Fruit fly (Drosophila melanogaster): ENCODE results near the gene RabGGTa.
A peak's percentile ranks its signal among the peaks of the same experiment; 100 is the strongest.

Gene RabGGTa

dm6 chr3R:5100323-5101055 is 27.4 kb upstream of the RabGGTa start (continued):
- TF ChIP-seq Rel (GFP tag; optimal IDR thresholded peaks at IDR 0.05) (peak; percentile 55), Rel (tag; optimal IDR thresholded peaks at IDR 0.05) (no peak), Vsx2 (GFP tag; optimal IDR thresholded peaks at IDR 0.05; ENCODE audit: partially characterized antibody) (peak; percentile 14), sage (GFP tag; optimal IDR thresholded peaks at IDR 0.05) (peak; percentile 58), Mio (GFP tag; optimal IDR thresholded peaks at IDR 0.05) (no peak), Myc (optimal IDR thresholded peaks at IDR 0.05) (no peak), fru (GFP tag; optimal IDR thresholded peaks at IDR 0.05) (peak; percentile 91), tai (GFP tag; optimal IDR thresholded peaks at IDR 0.05) (peak; percentile 83), N (GFP tag; optimal IDR thresholded peaks at IDR 0.05) (no peak), foxo (GFP tag; optimal IDR thresholded peaks at IDR 0.05) (peak in 1 of 2 experiments; percentile 89), rgr (GFP tag; optimal IDR thresholded peaks at IDR 0.05) (peak; percentile 89), jim (GFP tag; optimal IDR thresholded peaks at IDR 0.05) (no peak)

dm6 chr3R:5102407-5102806 is 25.5 kb upstream of the RabGGTa start:
- TF ChIP-seq HLH106 (tag; optimal IDR thresholded peaks at IDR 0.05) = no peak
- TF ChIP-seq ey (GFP tag; optimal IDR thresholded peaks at IDR 0.05) = no peak
- TF ChIP-seq woc (GFP tag; optimal IDR thresholded peaks at IDR 0.05) = no peak
- no peak for TF ChIP-seq tai (GFP tag; optimal IDR thresholded peaks at IDR 0.05)
- no peak for TF ChIP-seq Rel (GFP tag; optimal IDR thresholded peaks at IDR 0.05)
- no peak for TF ChIP-seq Rel (tag; optimal IDR thresholded peaks at IDR 0.05)

dm6 chr3R:5103362-5104003 is 24.4 kb upstream of the RabGGTa start:
- TF ChIP-seq dmrt93B (GFP tag; optimal IDR thresholded peaks at IDR 0.05) (peak; percentile 55), Sp1 (GFP tag; optimal IDR thresholded peaks at IDR 0.05) (peak; percentile 51), OdsH (GFP tag; optimal IDR thresholded peaks at IDR 0.05) (peak; percentile 9), sv (GFP tag; optimal IDR thresholded peaks at IDR 0.05) (no peak), HLH106 (tag; optimal IDR thresholded peaks at IDR 0.05) (peak; percentile 47), woc (GFP tag; optimal IDR thresholded peaks at IDR 0.05) (peak; percentile 43), Rel (GFP tag; optimal IDR thresholded peaks at IDR 0.05) (no peak), Rel (tag; optimal IDR thresholded peaks at IDR 0.05) (no peak), br (GFP tag; optimal IDR thresholded peaks at IDR 0.05) (peak; percentile 45), dsf (GFP tag; optimal IDR thresholded peaks at IDR 0.05; ENCODE audit: borderline replicate concordance) (no peak), tai (GFP tag; optimal IDR thresholded peaks at IDR 0.05) (no peak), Hnf4 (GFP tag; optimal IDR thresholded peaks at IDR 0.05) (peak; percentile 3), Dfd (GFP tag; optimal IDR thresholded peaks at IDR 0.05) (no peak), dl (GFP tag; optimal IDR thresholded peaks at IDR 0.05; ENCODE audit: insufficient read depth in 1 of 2, partially characterized antibody in 2 of 2) (no peak), Myc (optimal IDR thresholded peaks at IDR 0.05) (no peak), foxo (GFP tag; optimal IDR thresholded peaks at IDR 0.05) (peak in 1 of 2 experiments; percentile 66), fru (GFP tag; optimal IDR thresholded peaks at IDR 0.05) (peak; percentile 63), Vsx2 (GFP tag; optimal IDR thresholded peaks at IDR 0.05; ENCODE audit: partially characterized antibody) (peak; percentile 85), ey (GFP tag; optimal IDR thresholded peaks at IDR 0.05) (peak; percentile 59), psq (GFP tag; optimal IDR thresholded peaks at IDR 0.05) (peak; percentile 42), rgr (GFP tag; optimal IDR thresholded peaks at IDR 0.05) (peak; percentile 5), h (GFP tag; optimal IDR thresholded peaks at IDR 0.05) (peak; percentile 64)

- no peak for TF ChIP-seq CrebA (GFP tag; optimal IDR thresholded peaks at IDR 0.05; ENCODE audit: borderline replicate concordance)
- TF ChIP-seq Vsx2 (GFP tag; optimal IDR thresholded peaks at IDR 0.05; ENCODE audit: partially characterized antibody) = no peak
- no peak for TF ChIP-seq rgr (GFP tag; optimal IDR thresholded peaks at IDR 0.05)
- no peak for TF ChIP-seq dmrt93B (GFP tag; optimal IDR thresholded peaks at IDR 0.05)
- TF ChIP-seq jim (GFP tag; optimal IDR thresholded peaks at IDR 0.05) = no peak
- TF ChIP-seq Rel (GFP tag; optimal IDR thresholded peaks at IDR 0.05) = no peak
- no peak for TF ChIP-seq Rel (tag; optimal IDR thresholded peaks at IDR 0.05)
- no peak for TF ChIP-seq Mio (GFP tag; optimal IDR thresholded peaks at IDR 0.05)
- TF ChIP-seq pan (optimal IDR thresholded peaks at IDR 0.05) = no peak
- no peak for TF ChIP-seq GATAd (GFP tag; optimal IDR thresholded peaks at IDR 0.05)
- no peak for TF ChIP-seq woc (GFP tag; optimal IDR thresholded peaks at IDR 0.05)
- no peak for TF ChIP-seq tai (GFP tag; optimal IDR thresholded peaks at IDR 0.05)
- no peak for TF ChIP-seq Dif (GFP tag; optimal IDR thresholded peaks at IDR 0.05; ENCODE audit: partially characterized antibody)
- no peak for TF ChIP-seq CG32264 (GFP tag; optimal IDR thresholded peaks at IDR 0.05)
- no peak for TF ChIP-seq dsf (GFP tag; optimal IDR thresholded peaks at IDR 0.05; ENCODE audit: borderline replicate concordance)
- TF ChIP-seq dl (GFP tag; optimal IDR thresholded peaks at IDR 0.05; ENCODE audit: insufficient read depth in 1 of 2, partially characterized antibody in 2 of 2) = no peak
- TF ChIP-seq ey (GFP tag; optimal IDR thresholded peaks at IDR 0.05) = no peak
- TF ChIP-seq Jra (GFP tag; optimal IDR thresholded peaks at IDR 0.05) = no peak
- TF ChIP-seq usp (GFP tag; optimal IDR thresholded peaks at IDR 0.05) = no peak
- TF ChIP-seq sage (GFP tag; optimal IDR thresholded peaks at IDR 0.05) = no peak
- no peak for TF ChIP-seq HLH106 (tag; optimal IDR thresholded peaks at IDR 0.05)
These were observed 23.7 kb upstream of the RabGGTa start for dm6 chr3R:5104212-5104611.

Measured in whole organism, wandering third instar larva.